Fruit fly (Drosophila melanogaster) whole organism, pupa: ENCODE results near the gene Nup160.

ENCODE experiments used
- CG10348 ChIP-seq: fragments of 200-800 bp; sonication (Bioruptor generic); IDR thresholded peaks from 2 replicates; pipeline ENCODE4 v1.3.6; 2022; ENCODE audit warnings: missing biosample characterization, missing genetic modification characterization
- Pif1A ChIP-seq: fragments of 200-800 bp; sonication (Bioruptor generic); optimal IDR thresholded peaks from 3 replicates; lab custom pipeline; 2016; ENCODE audit warnings: missing biosample characterization, missing genetic modification characterization

- TF ChIP-seq Pif1A (GFP tag; lab: Kevin White, UChicago) = no peak
- no peak for TF ChIP-seq CG10348 (GFP tag; lab: Robert Waterston, UW)
Observed at dm6 chr2L:11082025-11082424, 41.6 kb upstream of the Nup160 start.
